Worm (Caenorhabditis elegans) whole organism, L4/young adult: ENCODE results near the gene twk-7.

Experiments used
- W03F9.2 ChIP-seq: fragments of 150-350 bp; optimal IDR thresholded peaks from 2 replicates; lab custom pipeline; 2014; ENCODE audit warnings: missing biosample characterization, missing genetic modification characterization
- dao-5 ChIP-seq: sonication (generic microtip); optimal IDR thresholded peaks from 2 replicates; lab custom pipeline; 2016; ENCODE audit warnings: missing genotype, missing genetic modification characterization, moderate library complexity, missing compliant biosample characterization
- him-1 ChIP-seq: sonication (generic microtip); optimal IDR thresholded peaks from 2 replicates; lab custom pipeline; 2016; ENCODE audit warnings: missing genotype, missing genetic modification reagents, missing genetic modification characterization, missing compliant biosample characterization

- TF ChIP-seq dao-5 (tag; lab: Kevin White, UChicago) (no peak), him-1 (tag; lab: Kevin White, UChicago) (no peak), W03F9.2 (tag; lab: Kevin White, UChicago) (no peak)
Measured at ce11 chrIII:8597770-8598169, 45.8 kb downstream of the twk-7 start, which contains the start of gene ztf-30.
